Fruit fly (Drosophila melanogaster) Kc167 (cell line): ENCODE results near the gene futsch.

Experiments
- Sin3A ChIP-seq: fragments of >200 bp; optimal IDR thresholded peaks from 2 replicates; lab custom pipeline; 2018; ENCODE audit warnings: missing external identifiers
- ttk ChIP-seq: sonication (Bioruptor generic); optimal IDR thresholded peaks from 2 replicates; lab custom pipeline; 2017; ENCODE audit warnings: missing external identifiers

dm6 chrX:1452130-1452529 lies 43.3 kb downstream of the futsch start, which contains the start of gene Gr2a:
- TF ChIP-seq Sin3A (lab: Kevin White, UChicago) (no peak), ttk (lab: Kevin White, UChicago) (no peak)
